Fruit fly (Drosophila melanogaster) Kc167 (cell line): ENCODE data around the gene nub.

ENCODE experiments used
- Myc ChIP-seq: fragments of >200 bp; optimal IDR thresholded peaks from 2 replicates; lab custom pipeline; 2017; ENCODE audit warnings: missing external identifiers
- Sin3A ChIP-seq: fragments of >200 bp; optimal IDR thresholded peaks from 2 replicates; lab custom pipeline; 2018; ENCODE audit warnings: missing external identifiers
- h ChIP-seq: fragments of >200 bp; optimal IDR thresholded peaks from 3 replicates; lab custom pipeline; 2018; ENCODE audit warnings: missing external identifiers
- ttk ChIP-seq: sonication (Bioruptor generic); optimal IDR thresholded peaks from 2 replicates; lab custom pipeline; 2017; ENCODE audit warnings: missing external identifiers

DNA sequence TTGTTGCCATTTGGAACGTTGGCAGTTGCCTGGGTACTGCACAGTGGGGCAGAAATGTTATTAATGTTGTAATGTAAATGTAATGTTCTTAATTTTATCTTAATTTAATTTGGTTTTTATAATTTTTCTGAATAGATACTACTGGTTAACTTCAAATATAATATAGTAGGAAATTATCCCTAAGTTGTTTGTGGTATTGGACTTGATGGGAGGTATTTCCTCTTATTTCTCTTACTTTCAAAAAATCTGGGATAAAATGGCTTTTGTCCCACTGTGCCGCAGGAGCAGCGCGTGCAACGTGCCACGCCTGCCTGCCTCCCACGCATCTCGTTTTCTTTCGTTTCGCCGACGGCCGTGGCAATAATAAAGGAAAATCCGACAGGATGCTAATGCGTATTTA, 38.5 kb upstream of the nub start:
- TF ChIP-seq h (lab: Kevin White, UChicago) (no peak), Sin3A (lab: Kevin White, UChicago) (no peak), ttk (lab: Kevin White, UChicago) (no peak), Myc (lab: Kevin White, UChicago) (no peak)
